Fruit fly (Drosophila melanogaster) whole organism: ENCODE results near the gene CG5103.

Source experiments
- pan ChIP-seq: fragments of >200 bp; optimal IDR thresholded peaks from 2 replicates; lab custom pipeline; 2017
- usp ChIP-seq: fragments of >200 bp; optimal IDR thresholded peaks from 2 replicates; lab custom pipeline; 2017; ENCODE audit warnings: missing biosample characterization, missing genetic modification characterization, mixed read lengths

dm6 chr3L:18274188-18274587 is 19.9 kb downstream of the CG5103 start:
- no peak for TF ChIP-seq pan (lab: Kevin White, UChicago)
- TF ChIP-seq usp (GFP tag; lab: Kevin White, UChicago), result no peak
